Worm (Caenorhabditis elegans) whole organism, L3 larva: ENCODE data around the gene T26H5.9.

Experiments
- aly-2 ChIP-seq: fragments of 150-350 bp; optimal IDR thresholded peaks from 2 replicates; lab custom pipeline; 2014; ENCODE audit warnings: missing biosample characterization, missing genetic modification characterization
- ama-1 ChIP-seq: fragments of 150-350 bp; optimal IDR thresholded peaks from 2 replicates; lab custom pipeline; 2018
- ceh-82 ChIP-seq: fragments of 150-350 bp; optimal IDR thresholded peaks from 2 replicates; lab custom pipeline; 2014; ENCODE audit warnings: missing biosample characterization, missing genetic modification characterization
- elt-1 ChIP-seq: fragments of 150-350 bp; optimal IDR thresholded peaks from 2 replicates; lab custom pipeline; 2014; ENCODE audit warnings: missing biosample characterization, missing genetic modification characterization
- lin-39 ChIP-seq: fragments of 150-350 bp; optimal IDR thresholded peaks from 2 replicates; lab custom pipeline; 2018; ENCODE audit warnings: missing biosample characterization, missing genetic modification reagents, missing genetic modification characterization
- nfya-1 ChIP-seq: sonication (generic microtip); optimal IDR thresholded peaks from 2 replicates; lab custom pipeline; 2017; ENCODE audit warnings: missing genetic modification characterization, mild to moderate bottlenecking, missing compliant biosample characterization, antibody characterized with exemption, moderate library complexity; ENCODE audit not compliant: insufficient read depth
- nhr-12 ChIP-seq: fragments of 150-350 bp; optimal IDR thresholded peaks from 2 replicates; lab custom pipeline; 2014; ENCODE audit warnings: missing biosample characterization, missing genetic modification characterization
- pha-4 ChIP-seq: fragments of 150-350 bp; optimal IDR thresholded peaks from 2 replicates; lab custom pipeline; 2014; ENCODE audit warnings: missing biosample characterization, missing genetic modification reagents, missing genetic modification characterization
- snpc-4 ChIP-seq: fragments of 150-350 bp; optimal IDR thresholded peaks from 2 replicates; lab custom pipeline; 2014; ENCODE audit warnings: missing biosample characterization, missing genetic modification characterization
- tbx-2 ChIP-seq: sonication (generic microtip); optimal IDR thresholded peaks from 2 replicates; lab custom pipeline; 2016; ENCODE audit warnings: mild to moderate bottlenecking, missing genetic modification characterization, missing compliant biosample characterization
- zag-1 ChIP-seq: fragments of 150-350 bp; optimal IDR thresholded peaks from 2 replicates; lab custom pipeline; 2014; ENCODE audit warnings: missing biosample characterization, missing genetic modification characterization

DNA sequence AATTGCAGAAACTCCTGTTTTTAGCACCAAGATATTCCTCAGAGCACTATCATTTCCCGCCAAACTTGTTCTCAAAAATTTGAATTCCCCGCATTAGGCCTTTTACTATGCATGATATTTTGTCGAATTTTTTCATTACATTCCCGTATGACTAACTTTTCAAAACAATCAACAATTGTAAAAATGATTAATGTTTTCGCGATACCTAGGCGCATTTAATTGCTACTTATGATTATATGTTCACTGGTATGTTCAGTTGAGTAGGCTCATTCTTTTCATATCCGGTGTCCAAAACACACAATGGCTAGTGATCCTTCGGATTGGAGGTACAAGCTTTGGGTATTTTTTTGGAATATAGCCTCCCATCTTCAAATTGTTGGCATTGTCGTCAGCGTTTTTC lies 43.0 kb downstream of the T26H5.9 start, which contains the start of gene srw-21:
- TF ChIP-seq elt-1 (tag; lab: Kevin White, UChicago), result no peak
- TF ChIP-seq lin-39, result no peak
- TF ChIP-seq tbx-2 (tag; lab: Kevin White, UChicago), result no peak
- TF ChIP-seq nfya-1 (tag; lab: Kevin White, UChicago), result no peak
- no peak for TF ChIP-seq zag-1 (tag; lab: Kevin White, UChicago)
- TF ChIP-seq nhr-12, result no peak
- no peak for TF ChIP-seq aly-2
- TF ChIP-seq snpc-4 (tag; lab: Kevin White, UChicago), result no peak
- TF ChIP-seq ceh-82 (tag; lab: Kevin White, UChicago), result no peak
- TF ChIP-seq ama-1 (lab: Kevin White, UChicago), result no peak
- no peak for TF ChIP-seq pha-4 (tag; lab: Kevin White, UChicago)
